Worm (Caenorhabditis elegans) whole organism, midembryonic: ENCODE results near the gene R04E5.7.

ENCODE experiments used
- T22C8.4 ChIP-seq: fragments of 200-800 bp; sonication (Bioruptor generic); IDR thresholded peaks from 2 replicates; pipeline ENCODE4 v1.3.6; 2022; ENCODE audit warnings: missing genetic modification characterization, missing compliant biosample characterization
- cog-1 ChIP-seq: sonication (generic microtip); optimal IDR thresholded peaks from 2 replicates; lab custom pipeline; 2016; ENCODE audit warnings: missing genetic modification characterization, missing compliant biosample characterization
- flt-1 ChIP-seq: fragments of 200-800 bp; sonication (Bioruptor generic); IDR thresholded peaks from 2 replicates; pipeline ENCODE4 v1.3.6; 2022; ENCODE audit warnings: missing genetic modification characterization, missing compliant biosample characterization
- klf-2 ChIP-seq: fragments of 200-800 bp; sonication (Bioruptor generic); conservative IDR thresholded peaks from 2 replicates; pipeline ENCODE4 v1.3.6; 2022; ENCODE audit warnings: missing genetic modification reagents, missing genetic modification characterization, missing compliant biosample characterization
- med-1 ChIP-seq: sonication (generic microtip); optimal IDR thresholded peaks from 2 replicates; lab custom pipeline; 2017; ENCODE audit warnings: missing genetic modification characterization, mild to moderate bottlenecking, missing compliant biosample characterization, antibody characterized with exemption, missing genetic modification reagents; ENCODE audit not compliant: insufficient read depth
- tab-1 ChIP-seq: fragments of 200-800 bp; sonication (Bioruptor generic); IDR thresholded peaks from 2 replicates; pipeline ENCODE4 v1.3.6; 2022; ENCODE audit warnings: missing genetic modification characterization, missing compliant biosample characterization
- ztf-23 ChIP-seq: fragments of 200-800 bp; sonication (Bioruptor generic); IDR thresholded peaks from 2 replicates; pipeline ENCODE4 v1.3.6; 2022; ENCODE audit warnings: missing genetic modification reagents, missing genetic modification characterization, missing compliant biosample characterization
- ztf-29 ChIP-seq: fragments of 200-800 bp; sonication (Bioruptor generic); IDR thresholded peaks from 2 replicates; pipeline ENCODE4 v1.3.6; 2022; ENCODE audit warnings: missing genetic modification reagents, missing genetic modification characterization, missing compliant biosample characterization

- TF ChIP-seq T22C8.4 (no peak), cog-1 (tag; lab: Kevin White, UChicago) (no peak), klf-2 (GFP tag; lab: Robert Waterston, UW) (no peak), tab-1 (GFP tag; lab: Robert Waterston, UW) (no peak), ztf-29 (GFP tag; lab: Robert Waterston, UW) (no peak), med-1 (GFP tag; lab: Kevin White, UChicago) (no peak), flt-1 (GFP tag; lab: Robert Waterston, UW) (no peak), ztf-23 (GFP tag; lab: Robert Waterston, UW) (no peak)
Observed at ce11 chrX:8791821-8792220, 5.2 kb downstream of the R04E5.7 start, which contains the start of gene chup-1.
